Worm (Caenorhabditis elegans) whole organism, early embryonic: ENCODE data around the gene mrp-5.

ENCODE experiments used
- B0310.2 ChIP-seq: sonication (generic microtip); optimal IDR thresholded peaks from 2 replicates; lab custom pipeline; 2016; ENCODE audit warnings: mild to moderate bottlenecking, missing genetic modification characterization, missing compliant biosample characterization
- ama-1 ChIP-seq: fragments of 150-350 bp; optimal IDR thresholded peaks from 2 replicates; lab custom pipeline; 2014
- ceh-13 ChIP-seq: fragments of 200-800 bp; sonication (Bioruptor generic); optimal IDR thresholded peaks from 2 replicates; lab custom pipeline; 2018; ENCODE audit warnings: mild to moderate bottlenecking, missing genetic modification characterization, missing compliant biosample characterization
- ceh-36 ChIP-seq: sonication (generic microtip); optimal IDR thresholded peaks from 2 replicates; lab custom pipeline; 2016; ENCODE audit warnings: missing genetic modification characterization, inconsistent platforms, missing compliant biosample characterization
- ets-7 ChIP-seq: sonication (generic microtip); optimal IDR thresholded peaks from 2 replicates; lab custom pipeline; 2016; ENCODE audit warnings: missing genotype, missing genetic modification characterization, missing compliant biosample characterization
- hmg-4 ChIP-seq: fragments of 200-800 bp; sonication (Bioruptor generic); optimal IDR thresholded peaks from 2 replicates; lab custom pipeline; 2018; ENCODE audit warnings: mild to moderate bottlenecking, missing genetic modification characterization, missing compliant biosample characterization
- pes-1 ChIP-seq: fragments of 200-800 bp; sonication (Bioruptor generic); IDR thresholded peaks from 2 replicates; pipeline ENCODE4 v1.3.6; 2022; ENCODE audit warnings: missing genetic modification reagents, missing genetic modification characterization, missing compliant biosample characterization
- sea-1 ChIP-seq: fragments of 200-800 bp; sonication (Bioruptor generic); conservative IDR thresholded peaks from 2 replicates; pipeline ENCODE4 v1.3.6; 2022; ENCODE audit warnings: missing genetic modification characterization, missing compliant biosample characterization
- tbx-11 ChIP-seq: fragments of 200-800 bp; sonication (Bioruptor generic); IDR thresholded peaks from 2 replicates; pipeline ENCODE4 v1.3.6; 2022; ENCODE audit warnings: missing genetic modification characterization, missing compliant biosample characterization
- tbx-37 ChIP-seq: fragments of 200-800 bp; sonication (Bioruptor generic); conservative IDR thresholded peaks from 2 replicates; pipeline ENCODE4 v1.3.6; 2022; ENCODE audit warnings: missing genetic modification reagents, missing genetic modification characterization, missing compliant biosample characterization
- tra-4 ChIP-seq: sonication (generic microtip); optimal IDR thresholded peaks from 2 replicates; lab custom pipeline; 2017; ENCODE audit warnings: missing genetic modification characterization, missing compliant biosample characterization

DNA sequence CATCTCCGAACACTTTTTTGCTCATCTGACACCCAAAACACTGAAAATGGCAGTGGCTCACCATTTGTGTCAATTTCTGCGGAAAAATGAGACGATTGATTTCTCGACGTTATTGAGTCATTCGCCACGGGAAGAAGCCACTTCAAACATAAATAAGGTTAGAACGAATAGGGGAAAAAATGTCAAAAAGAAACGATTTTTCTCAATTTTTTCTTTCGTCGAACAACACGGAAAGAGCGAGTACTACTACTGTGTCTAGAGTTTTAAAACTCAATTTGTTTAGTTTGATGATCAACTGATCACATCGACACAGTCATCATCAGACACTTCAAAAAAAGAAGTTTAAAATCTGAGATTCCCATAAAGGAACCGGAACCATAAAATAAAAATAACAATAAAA is 25.2 kb downstream of the mrp-5 start:
- TF ChIP-seq hmg-4 (GFP tag; lab: Kevin White, UChicago) (no peak), ama-1 (lab: Kevin White, UChicago) (no peak), ets-7 (no peak), B0310.2 (tag; lab: Kevin White, UChicago) (no peak), ceh-36 (tag; lab: Kevin White, UChicago) (no peak), sea-1 (GFP tag; lab: Robert Waterston, UW) (no peak), tbx-11 (no peak), tbx-37 (GFP tag; lab: Robert Waterston, UW) (no peak), pes-1 (no peak), ceh-13 (GFP tag; lab: Kevin White, UChicago) (no peak), tra-4 (no peak)
